Worm (Caenorhabditis elegans) whole organism, mixed stage, embryonic: ENCODE measurements around the gene aakb-1.

Experiments
- M03D4.4 ChIP-seq: sonication (generic microtip); optimal IDR thresholded peaks from 2 replicates; lab custom pipeline; 2017; ENCODE audit warnings: mild to moderate bottlenecking, missing genetic modification characterization, missing compliant biosample characterization
- elt-1 ChIP-seq: sonication (generic microtip); optimal IDR thresholded peaks from 2 replicates; lab custom pipeline; 2017; ENCODE audit warnings: missing genetic modification characterization, mild to moderate bottlenecking, missing compliant biosample characterization, antibody characterized with exemption, moderate library complexity, borderline replicate concordance; ENCODE audit not compliant: insufficient read depth
- flh-1 ChIP-seq: fragments of 200-800 bp; sonication (Bioruptor generic); optimal IDR thresholded peaks from 2 replicates; lab custom pipeline; 2018; ENCODE audit warnings: mild to moderate bottlenecking, missing genetic modification characterization, moderate library complexity, missing compliant biosample characterization
- lin-13 ChIP-seq: fragments of 150-350 bp; optimal IDR thresholded peaks from 2 replicates; lab custom pipeline; 2014; ENCODE audit warnings: missing biosample characterization, missing genetic modification characterization
- lsy-2 ChIP-seq: fragments of 150-350 bp; optimal IDR thresholded peaks from 2 replicates; lab custom pipeline; 2014; ENCODE audit warnings: missing biosample characterization, missing genetic modification characterization
- mab-5 ChIP-seq: fragments of 150-350 bp; optimal IDR thresholded peaks from 2 replicates; lab custom pipeline; 2014; ENCODE audit warnings: missing biosample characterization, missing genetic modification characterization
- nhr-12 ChIP-seq: fragments of 150-350 bp; optimal IDR thresholded peaks from 2 replicates; lab custom pipeline; 2014; ENCODE audit warnings: missing biosample characterization, missing genetic modification characterization
- nhr-237 ChIP-seq: fragments of 150-350 bp; optimal IDR thresholded peaks from 2 replicates; lab custom pipeline; 2014; ENCODE audit warnings: missing biosample characterization, missing genetic modification characterization
- nhr-28 ChIP-seq: fragments of 150-350 bp; optimal IDR thresholded peaks from 2 replicates; lab custom pipeline; 2014; ENCODE audit warnings: missing biosample characterization, missing genetic modification characterization
- nhr-76 ChIP-seq: sonication (generic microtip); optimal IDR thresholded peaks from 2 replicates; lab custom pipeline; 2017; ENCODE audit warnings: missing biosample characterization, missing genetic modification characterization
- pha-4 ChIP-seq: fragments of 150-350 bp; optimal IDR thresholded peaks from 2 replicates; lab custom pipeline; 2018; ENCODE audit warnings: missing biosample characterization, missing genetic modification reagents, missing genetic modification characterization
- sptf-1 ChIP-seq: sonication (generic microtip); optimal IDR thresholded peaks from 2 replicates; lab custom pipeline; 2017; ENCODE audit warnings: mild to moderate bottlenecking, missing genetic modification characterization, moderate library complexity, missing compliant biosample characterization
- unc-62 ChIP-seq: fragments of 150-350 bp; optimal IDR thresholded peaks from 2 replicates; lab custom pipeline; 2014; ENCODE audit warnings: missing biosample characterization, missing genetic modification reagents, missing genetic modification characterization
- ztf-11 ChIP-seq: fragments of 150-350 bp; optimal IDR thresholded peaks from 2 replicates; lab custom pipeline; 2014; ENCODE audit warnings: missing biosample characterization, missing genetic modification characterization

- TF ChIP-seq mab-5 (tag; lab: Kevin White, UChicago) (no peak), pha-4 (no peak), unc-62 (GFP tag; lab: Kevin White, UChicago) (no peak), lsy-2 (tag; lab: Kevin White, UChicago) (no peak), nhr-76 (tag; lab: Kevin White, UChicago) (no peak), nhr-237 (tag; lab: Kevin White, UChicago) (no peak), flh-1 (GFP tag; lab: Kevin White, UChicago) (no peak), nhr-28 (tag; lab: Kevin White, UChicago) (no peak), lin-13 (tag; lab: Kevin White, UChicago) (no peak), nhr-12 (no peak), elt-1 (tag; lab: Kevin White, UChicago) (no peak), ztf-11 (tag; lab: Kevin White, UChicago) (no peak), sptf-1 (no peak), M03D4.4 (no peak)
Measured at ce11 chrX:13767282-13767681, 11.7 kb downstream of the aakb-1 start.
